Fruit fly (Drosophila melanogaster) whole organism, embryonic: ENCODE measurements around the gene CG12054.

Experiments
- Adf1 ChIP-seq: fragments of 200-800 bp; sonication (Bioruptor generic); IDR thresholded peaks from 2 replicates; pipeline ENCODE4 v1.3.6; 2022; ENCODE audit warnings: missing biosample characterization, missing genetic modification characterization
- Atf6 ChIP-seq: fragments of 200-800 bp; sonication (Bioruptor generic); IDR thresholded peaks from 2 replicates; pipeline ENCODE4 v1.3.6; 2022; ENCODE audit warnings: missing biosample characterization, missing genetic modification characterization
- CG10565 ChIP-seq: fragments of 200-800 bp; sonication (Bioruptor generic); optimal IDR thresholded peaks from 3 replicates; lab custom pipeline; 2016; ENCODE audit warnings: missing biosample characterization, mild to moderate bottlenecking, missing genetic modification characterization
- CG12155 ChIP-seq: fragments of 200-800 bp; sonication (Bioruptor generic); optimal IDR thresholded peaks from 3 replicates; lab custom pipeline; 2016; ENCODE audit warnings: missing biosample characterization, missing genetic modification characterization
- CG12219 ChIP-seq: fragments of 200-800 bp; sonication (Bioruptor generic); optimal IDR thresholded peaks from 3 replicates; lab custom pipeline; 2018; ENCODE audit warnings: missing biosample characterization, mild to moderate bottlenecking, missing genetic modification characterization
- CG13775 ChIP-seq: fragments of 200-800 bp; sonication (Bioruptor generic); optimal IDR thresholded peaks from 3 replicates; lab custom pipeline; 2017; ENCODE audit warnings: missing biosample characterization, mild to moderate bottlenecking, missing genetic modification characterization
- CG15269 ChIP-seq: fragments of 200-800 bp; sonication (Bioruptor generic); optimal IDR thresholded peaks from 2 replicates; lab custom pipeline; 2018; ENCODE audit warnings: missing biosample characterization, mild to moderate bottlenecking, missing genetic modification characterization, moderate library complexity
- CG15479 ChIP-seq: fragments of 200-800 bp; sonication (Bioruptor generic); optimal IDR thresholded peaks from 3 replicates; lab custom pipeline; 2019; ENCODE audit warnings: missing biosample characterization, mild to moderate bottlenecking, missing genetic modification characterization, moderate library complexity
- CG15601 ChIP-seq: fragments of 200-800 bp; sonication (Bioruptor generic); optimal IDR thresholded peaks from 3 replicates; lab custom pipeline; 2019; ENCODE audit warnings: missing biosample characterization, mild to moderate bottlenecking, missing genetic modification characterization, moderate library complexity
- CG1602 ChIP-seq: fragments of 200-800 bp; sonication (Bioruptor generic); optimal IDR thresholded peaks from 3 replicates; lab custom pipeline; 2016; ENCODE audit warnings: missing biosample characterization, missing genetic modification characterization
- CG17829 ChIP-seq: fragments of 200-800 bp; optimal IDR thresholded peaks from 2 replicates; lab custom pipeline; 2019; ENCODE audit warnings: missing biosample characterization, mild to moderate bottlenecking, missing genetic modification characterization, moderate library complexity
- CG2202 ChIP-seq: fragments of 200-800 bp; sonication (Bioruptor generic); optimal IDR thresholded peaks from 2 replicates; lab custom pipeline; 2018; ENCODE audit warnings: missing biosample characterization, mild to moderate bottlenecking, missing genetic modification characterization
- CG31441 ChIP-seq: fragments of 200-800 bp; sonication (Bioruptor generic); IDR thresholded peaks from 2 replicates; pipeline ENCODE4 v1.3.6; 2022; ENCODE audit warnings: missing biosample characterization, missing genetic modification characterization
- CG34376 ChIP-seq: fragments of 200-800 bp; sonication (Bioruptor generic); optimal IDR thresholded peaks from 2 replicates; lab custom pipeline; 2018; ENCODE audit warnings: missing biosample characterization, mild to moderate bottlenecking, missing genetic modification characterization
- CG6791 ChIP-seq: fragments of 200-800 bp; sonication (Bioruptor generic); IDR thresholded peaks from 3 replicates; pipeline ENCODE4 v1.3.6; 2022; ENCODE audit warnings: missing biosample characterization, missing genetic modification characterization; ENCODE audit not compliant: partially characterized antibody
- CG7987 ChIP-seq: fragments of 200-800 bp; sonication (Bioruptor generic); optimal IDR thresholded peaks from 2 replicates; lab custom pipeline; 2018; ENCODE audit warnings: missing biosample characterization, mild to moderate bottlenecking, missing genetic modification characterization, moderate library complexity
- CG8281 ChIP-seq: fragments of 200-800 bp; sonication (Bioruptor generic); optimal IDR thresholded peaks from 2 replicates; lab custom pipeline; 2018; ENCODE audit warnings: missing biosample characterization, mild to moderate bottlenecking, missing genetic modification characterization, moderate library complexity
- CG9437 ChIP-seq: fragments of 200-800 bp; sonication (Bioruptor generic); optimal IDR thresholded peaks from 2 replicates; lab custom pipeline; 2018; ENCODE audit warnings: missing biosample characterization, mild to moderate bottlenecking, missing genetic modification characterization
- CG9932 ChIP-seq: fragments of 200-800 bp; sonication (Bioruptor generic); IDR thresholded peaks from 2 replicates; pipeline ENCODE4 v1.3.6; 2022; ENCODE audit warnings: missing biosample characterization, missing genetic modification characterization
- CTCF ChIP-seq: fragments of 200-800 bp; sonication (Bioruptor generic); optimal IDR thresholded peaks from 2 replicates; lab custom pipeline; 2017; ENCODE audit warnings: missing biosample characterization, mild to moderate bottlenecking, missing genetic modification characterization, moderate library complexity
- Chrac-16 ChIP-seq: fragments of 200-800 bp; sonication (Bioruptor generic); optimal IDR thresholded peaks from 3 replicates; lab custom pipeline; 2016; ENCODE audit warnings: missing biosample characterization, missing genetic modification characterization
- CrebB ChIP-seq: fragments of 200-800 bp; sonication (Bioruptor generic); optimal IDR thresholded peaks from 3 replicates; lab custom pipeline; 2018; ENCODE audit warnings: missing biosample characterization, mild to moderate bottlenecking, missing genetic modification characterization
- Dll ChIP-seq: fragments of 200-800 bp; sonication (Bioruptor generic); IDR thresholded peaks from 4 replicates; pipeline ENCODE4 v1.3.6; 2022; ENCODE audit warnings: missing biosample characterization, missing genetic modification characterization; ENCODE audit not compliant: partially characterized antibody
- Fer1 ChIP-seq: fragments of 200-800 bp; sonication (Bioruptor generic); optimal IDR thresholded peaks from 2 replicates; lab custom pipeline; 2017; ENCODE audit warnings: missing biosample characterization, mild to moderate bottlenecking, missing genetic modification characterization
- Gsc ChIP-seq: fragments of 200-800 bp; sonication (Bioruptor generic); IDR thresholded peaks from 2 replicates; pipeline ENCODE4 v1.3.6; 2022; ENCODE audit warnings: missing biosample characterization, missing genetic modification characterization
- H15 ChIP-seq: fragments of 200-800 bp; sonication (Bioruptor generic); IDR thresholded peaks from 3 replicates; pipeline ENCODE4 v1.3.6; 2022; ENCODE audit warnings: missing biosample characterization, missing genetic modification characterization
- Jarid2 ChIP-seq: fragments of 200-800 bp; sonication (Bioruptor generic); optimal IDR thresholded peaks from 3 replicates; lab custom pipeline; 2017; ENCODE audit warnings: mild to moderate bottlenecking, missing biosample characterization, missing genetic modification reagents, missing genetic modification characterization
- Max ChIP-seq: fragments of 200-800 bp; sonication (Bioruptor generic); optimal IDR thresholded peaks from 2 replicates; lab custom pipeline; 2016; ENCODE audit warnings: missing biosample characterization, mild to moderate bottlenecking, missing genetic modification characterization
- Med ChIP-seq: fragments of 200-800 bp; sonication (Bioruptor generic); peaks from one replicate; lab custom pipeline; 2016; ENCODE audit warnings: missing biosample characterization, missing genetic modification characterization, mild to moderate bottlenecking, inconsistent platforms, moderate library complexity
- Mrtf ChIP-seq: fragments of 200-800 bp; sonication (Bioruptor generic); IDR thresholded peaks from 3 replicates; pipeline ENCODE4 v1.3.6; 2022; ENCODE audit warnings: missing biosample characterization, missing genetic modification characterization
- Neu2 ChIP-seq: fragments of 200-800 bp; sonication (Bioruptor generic); optimal IDR thresholded peaks from 3 replicates; lab custom pipeline; 2016; ENCODE audit warnings: missing biosample characterization, missing genetic modification characterization, borderline replicate concordance
- Nf-YC ChIP-seq: fragments of 200-800 bp; optimal IDR thresholded peaks from 3 replicates; lab custom pipeline; 2019; ENCODE audit warnings: missing biosample characterization, mild to moderate bottlenecking, missing genetic modification characterization, moderate library complexity
- Rfx ChIP-seq: fragments of 200-800 bp; sonication (Bioruptor generic); IDR thresholded peaks from 2 replicates; pipeline ENCODE4 v1.3.6; 2022; ENCODE audit warnings: missing biosample characterization, missing genetic modification characterization
- abd-A ChIP-seq: fragments of 200-800 bp; sonication (Bioruptor generic); optimal IDR thresholded peaks from 3 replicates; lab custom pipeline; 2019; ENCODE audit warnings: missing biosample characterization, mild to moderate bottlenecking, missing genetic modification characterization, moderate library complexity
- ci ChIP-seq: fragments of 200-800 bp; sonication (Bioruptor generic); IDR thresholded peaks from 3 replicates; pipeline ENCODE4 v1.3.6; 2022; ENCODE audit warnings: missing biosample characterization, missing genetic modification characterization
- emc ChIP-seq: fragments of 200-800 bp; sonication (Bioruptor generic); optimal IDR thresholded peaks from 2 replicates; lab custom pipeline; 2016; ENCODE audit warnings: missing biosample characterization, missing genetic modification characterization
- eve ChIP-seq, 2 experiments: fragments of >200 bp; optimal IDR thresholded peaks; 2 replicates each; lab custom pipeline; 2017; ENCODE audit warnings: missing biosample characterization in 2 of 2, missing genetic modification characterization in 2 of 2
- ewg ChIP-seq: fragments of 200-800 bp; sonication (Bioruptor generic); optimal IDR thresholded peaks from 3 replicates; lab custom pipeline; 2017; ENCODE audit warnings: mild to moderate bottlenecking, missing biosample characterization, missing genetic modification reagents, missing genetic modification characterization
- exex ChIP-seq: fragments of 200-800 bp; sonication (Bioruptor generic); optimal IDR thresholded peaks from 4 replicates; lab custom pipeline; 2018; ENCODE audit warnings: missing biosample characterization, mild to moderate bottlenecking, missing genetic modification characterization, moderate library complexity
- fd64A ChIP-seq: fragments of 200-800 bp; sonication (Bioruptor generic); optimal IDR thresholded peaks from 3 replicates; lab custom pipeline; 2018; ENCODE audit warnings: missing biosample characterization, mild to moderate bottlenecking, missing genetic modification characterization
- gcm2 ChIP-seq: fragments of 200-800 bp; sonication (Bioruptor generic); optimal IDR thresholded peaks from 2 replicates; lab custom pipeline; 2016; ENCODE audit warnings: missing biosample characterization, missing genetic modification characterization
- inv ChIP-seq: fragments of 200-800 bp; sonication (Bioruptor generic); IDR thresholded peaks from 2 replicates; pipeline ENCODE4 v1.3.6; 2022; ENCODE audit warnings: missing biosample characterization, missing genetic modification characterization; ENCODE audit not compliant: partially characterized antibody
- jumu ChIP-seq: fragments of 200-800 bp; sonication (Bioruptor generic); optimal IDR thresholded peaks from 3 replicates; lab custom pipeline; 2016; ENCODE audit warnings: missing biosample characterization, missing genetic modification characterization
- nerfin-2 ChIP-seq: fragments of 200-800 bp; sonication (Bioruptor generic); IDR thresholded peaks from 2 replicates; pipeline ENCODE4 v1.3.6; 2022; ENCODE audit warnings: missing biosample characterization, missing genetic modification characterization; ENCODE audit not compliant: partially characterized antibody
- nom ChIP-seq: fragments of 200-800 bp; sonication (Bioruptor generic); optimal IDR thresholded peaks from 2 replicates; lab custom pipeline; 2017; ENCODE audit warnings: missing biosample characterization, missing genetic modification characterization, mild to moderate bottlenecking, moderate library complexity, missing genetic modification reagents
- onecut ChIP-seq: fragments of 200-800 bp; sonication (Bioruptor generic); IDR thresholded peaks from 2 replicates; pipeline ENCODE4 v1.3.6; 2022; ENCODE audit warnings: missing biosample characterization, missing genetic modification characterization
- rib ChIP-seq: fragments of 200-800 bp; sonication (Bioruptor generic); IDR thresholded peaks from 2 replicates; pipeline ENCODE4 v1.3.6; 2022; ENCODE audit warnings: missing biosample characterization, missing genetic modification characterization
- sc ChIP-seq, 3 experiments: fragments of >200 bp in 2 of 3; fragments of 200-800 bp in 1 of 3; sonication (Bioruptor generic) in 1 of 3; optimal IDR thresholded peaks; 2 replicates in 2 of 3; 3 replicates in 1 of 3; lab custom pipeline; 2017; ENCODE audit warnings: mild to moderate bottlenecking in 1 of 3, missing biosample characterization in 1 of 3, missing genetic modification characterization in 1 of 3, missing genetic modification reagents in 1 of 3
- sens ChIP-seq: fragments of 200-800 bp; sonication (Bioruptor generic); peaks from one replicate; lab custom pipeline; 2016; ENCODE audit warnings: missing biosample characterization, missing genetic modification characterization
- sens-2 ChIP-seq: fragments of 200-800 bp; sonication (Bioruptor generic); IDR thresholded peaks from 2 replicates; pipeline ENCODE4 v1.3.6; 2022; ENCODE audit warnings: missing biosample characterization, missing genetic modification characterization
- sob ChIP-seq: fragments of 200-800 bp; sonication (Bioruptor generic); IDR thresholded peaks from 2 replicates; pipeline ENCODE4 v1.3.6; 2022; ENCODE audit warnings: missing biosample characterization, missing genetic modification characterization
- stc ChIP-seq: fragments of 200-800 bp; sonication (Bioruptor generic); IDR thresholded peaks from 2 replicates; pipeline ENCODE4 v1.3.6; 2022; ENCODE audit warnings: missing biosample characterization, missing genetic modification characterization
- z ChIP-seq: fragments of 200-800 bp; sonication (Bioruptor generic); IDR thresholded peaks from 3 replicates; pipeline ENCODE4 v1.3.6; 2022; ENCODE audit warnings: missing biosample characterization, missing genetic modification characterization
- zfh2 ChIP-seq: fragments of 200-800 bp; sonication (Bioruptor generic); optimal IDR thresholded peaks from 2 replicates; lab custom pipeline; 2016; ENCODE audit warnings: missing biosample characterization, missing genetic modification characterization

The CG12054 gene

dm6 chr3R:31213227-31213626, 7.3 kb upstream of the CG12054 start, which contains the start of the genes Zwilch and CG1542 (continued):
- peak; percentile 41 for TF ChIP-seq CG17829 (tag; lab: Kevin White, UChicago)
- TF ChIP-seq rib (GFP tag; lab: Robert Waterston, UW), result no peak
- TF ChIP-seq CG12219 (GFP tag; lab: Kevin White, UChicago), result no peak
- TF ChIP-seq Med (GFP tag; lab: Kevin White, UChicago), result no peak
- TF ChIP-seq sc (optimal IDR thresholded peaks at IDR 0.05; lab: Kevin White, UChicago), result no peak
- TF ChIP-seq sc (GFP tag; optimal IDR thresholded peaks at IDR 0.05; lab: Kevin White, UChicago), result no peak
- no peak for TF ChIP-seq Chrac-16 (GFP tag; lab: Kevin White, UChicago)
- no peak for TF ChIP-seq CG15601 (tag; lab: Kevin White, UChicago)
- no peak for TF ChIP-seq nom (GFP tag; lab: Kevin White, UChicago)
- TF ChIP-seq Gsc, result no peak
- TF ChIP-seq ci (GFP tag; lab: Robert Waterston, UW), result 0 out of 3 replicates have a peak, but pooled peaks have one; percentile 58
- TF ChIP-seq abd-A (tag; lab: Kevin White, UChicago), result no peak
- no peak for TF ChIP-seq exex
- no peak for TF ChIP-seq CG7987
- no peak for TF ChIP-seq z (GFP tag; lab: Robert Waterston, UW)
- TF ChIP-seq ewg (GFP tag; lab: Kevin White, UChicago), result no peak
- no peak for TF ChIP-seq CG15479 (GFP tag; lab: Kevin White, UChicago)
- no peak for TF ChIP-seq Atf6 (GFP tag; lab: Robert Waterston, UW)
- TF ChIP-seq CG2202, result no peak
- TF ChIP-seq CG10565 (GFP tag; lab: Kevin White, UChicago), result no peak
- peak; percentile 78 for TF ChIP-seq Dll (GFP tag; lab: Robert Waterston, UW)
- TF ChIP-seq stc, result no peak
- 0 out of 2 replicates have a peak, but pooled peaks have one; percentile 8 for TF ChIP-seq CG9932 (GFP tag; lab: Robert Waterston, UW)
- TF ChIP-seq sens-2 (GFP tag; lab: Robert Waterston, UW), result no peak
- no peak for TF ChIP-seq eve (GFP tag; optimal IDR thresholded peaks at IDR 0.05; lab: Kevin White, UChicago)
- TF ChIP-seq Max, result peak; percentile 78
- TF ChIP-seq onecut (GFP tag; lab: Robert Waterston, UW), result no peak
- TF ChIP-seq CTCF, result no peak
- TF ChIP-seq CG34376 (GFP tag; lab: Kevin White, UChicago), result no peak
- TF ChIP-seq Neu2, result no peak
- no peak for TF ChIP-seq fd64A (GFP tag; lab: Kevin White, UChicago)
- no peak for TF ChIP-seq CrebB
- no peak for TF ChIP-seq Nf-YC (tag; lab: Kevin White, UChicago)
- no peak for TF ChIP-seq CG13775
- TF ChIP-seq Adf1 (GFP tag; lab: Robert Waterston, UW), result no peak
- no peak for TF ChIP-seq emc (GFP tag; lab: Kevin White, UChicago)
- TF ChIP-seq sob (GFP tag; lab: Robert Waterston, UW), result no peak
- TF ChIP-seq CG1602, result no peak
- TF ChIP-seq CG15269, result no peak
- TF ChIP-seq CG6791, result peak; percentile 77
- peak; percentile 78 for TF ChIP-seq sens
- TF ChIP-seq CG8281 (tag; lab: Kevin White, UChicago), result no peak
- TF ChIP-seq zfh2 (GFP tag; lab: Kevin White, UChicago), result no peak

dm6 chr3R:31215830-31216229, 4.7 kb upstream of the CG12054 start, which contains the start of gene CG15561:
TSS of gene CG15561 (minus strand) at chr3R:31215942.
- peak; percentile 56 for TF ChIP-seq Fer1 (GFP tag; lab: Kevin White, UChicago)
- TF ChIP-seq H15 (GFP tag; lab: Robert Waterston, UW), result no peak
- TF ChIP-seq Mrtf, result no peak
- no peak for TF ChIP-seq nerfin-2 (GFP tag; lab: Robert Waterston, UW)
- no peak for TF ChIP-seq inv (GFP tag; lab: Robert Waterston, UW)
- TF ChIP-seq Rfx (GFP tag; lab: Robert Waterston, UW), result no peak
- peak; percentile 38 for TF ChIP-seq CG12155 (GFP tag; lab: Kevin White, UChicago)
- TF ChIP-seq fd64A (GFP tag; lab: Kevin White, UChicago), result peak; percentile 60
- no peak for TF ChIP-seq CG31441 (GFP tag; lab: Robert Waterston, UW)
- no peak for TF ChIP-seq gcm2 (GFP tag; lab: Kevin White, UChicago)
- TF ChIP-seq jumu (GFP tag; lab: Kevin White, UChicago), result peak; percentile 45
- no peak for TF ChIP-seq Jarid2
- TF ChIP-seq CG9437, result no peak
- no peak for TF ChIP-seq Nf-YC (tag; lab: Kevin White, UChicago)
